Fruit fly (Drosophila melanogaster): Measurements from ENCODE around the gene crn.

Gene crn

dm6 chrX:2288327-2288726, 38.5 kb upstream of the crn start:
- no peak for TF ChIP-seq ttk (optimal IDR thresholded peaks at IDR 0.05)
- no peak for TF ChIP-seq Sin3A (optimal IDR thresholded peaks at IDR 0.05)
- no peak for TF ChIP-seq h (optimal IDR thresholded peaks at IDR 0.05)
- no peak for TF ChIP-seq Myc (optimal IDR thresholded peaks at IDR 0.05)
- TF ChIP-seq insv (optimal IDR thresholded peaks at IDR 0.05), result no peak
- TF ChIP-seq psq (optimal IDR thresholded peaks at IDR 0.05), result no peak

- TF ChIP-seq ttk (optimal IDR thresholded peaks at IDR 0.05) (no peak), psq (optimal IDR thresholded peaks at IDR 0.05) (no peak), h (optimal IDR thresholded peaks at IDR 0.05) (no peak), insv (optimal IDR thresholded peaks at IDR 0.05) (no peak), Myc (optimal IDR thresholded peaks at IDR 0.05) (no peak), Sin3A (optimal IDR thresholded peaks at IDR 0.05) (no peak)
Measured at dm6 chrX:2286985-2287384, 37.2 kb upstream of the crn start.

- TF ChIP-seq Sin3A (optimal IDR thresholded peaks at IDR 0.05), result no peak
- TF ChIP-seq psq (optimal IDR thresholded peaks at IDR 0.05), result no peak
Measured at dm6 chrX:2286255-2286654, 36.5 kb upstream of the crn start.

dm6 chrX:2283470-2283869, 33.7 kb upstream of the crn start:
- TF ChIP-seq psq (optimal IDR thresholded peaks at IDR 0.05), result no peak
- no peak for TF ChIP-seq insv (optimal IDR thresholded peaks at IDR 0.05)
- TF ChIP-seq ttk (optimal IDR thresholded peaks at IDR 0.05), result no peak
- no peak for TF ChIP-seq h (optimal IDR thresholded peaks at IDR 0.05)
- TF ChIP-seq Sin3A (optimal IDR thresholded peaks at IDR 0.05), result no peak
- TF ChIP-seq Myc (optimal IDR thresholded peaks at IDR 0.05), result no peak

- TF ChIP-seq Myc (optimal IDR thresholded peaks at IDR 0.05) (no peak), insv (optimal IDR thresholded peaks at IDR 0.05) (no peak), psq (optimal IDR thresholded peaks at IDR 0.05) (no peak), ttk (optimal IDR thresholded peaks at IDR 0.05) (no peak), h (optimal IDR thresholded peaks at IDR 0.05) (no peak), Sin3A (optimal IDR thresholded peaks at IDR 0.05) (no peak)
Measured at dm6 chrX:2278782-2279304, 29.1 kb upstream of the crn start.

- no peak for TF ChIP-seq insv (optimal IDR thresholded peaks at IDR 0.05)
- no peak for TF ChIP-seq Sin3A (optimal IDR thresholded peaks at IDR 0.05)
- no peak for TF ChIP-seq Myc (optimal IDR thresholded peaks at IDR 0.05)
- TF ChIP-seq h (optimal IDR thresholded peaks at IDR 0.05), result no peak
Measured at dm6 chrX:2275249-2275872, 25.6 kb upstream of the crn start, which contains the start of gene Vml. Vml (plus strand) TSS chrX:2275822.

dm6 chrX:2274704-2275199, 25.0 kb upstream of the crn start, which contains the start of gene Grp170:
Grp170 (minus strand) TSS chrX:2275068.
- TF ChIP-seq Myc (optimal IDR thresholded peaks at IDR 0.05) (no peak), ttk (optimal IDR thresholded peaks at IDR 0.05) (no peak), h (optimal IDR thresholded peaks at IDR 0.05) (no peak), Sin3A (optimal IDR thresholded peaks at IDR 0.05) (no peak), insv (optimal IDR thresholded peaks at IDR 0.05) (no peak), psq (optimal IDR thresholded peaks at IDR 0.05) (no peak)

- no peak for TF ChIP-seq Sin3A (optimal IDR thresholded peaks at IDR 0.05)
- no peak for TF ChIP-seq ttk (optimal IDR thresholded peaks at IDR 0.05)
- no peak for TF ChIP-seq h (optimal IDR thresholded peaks at IDR 0.05)
- no peak for TF ChIP-seq psq (optimal IDR thresholded peaks at IDR 0.05)
- no peak for TF ChIP-seq insv (optimal IDR thresholded peaks at IDR 0.05)
- no peak for TF ChIP-seq Myc (optimal IDR thresholded peaks at IDR 0.05)
Measured at dm6 chrX:2270557-2270930, 20.8 kb upstream of the crn start, which contains the start of gene CG2924. CG2924 (minus strand) TSS chrX:2270761.

dm6 chrX:2269822-2270556, 20.2 kb upstream of the crn start:
- no peak for TF ChIP-seq Myc (optimal IDR thresholded peaks at IDR 0.05)
- TF ChIP-seq ttk (optimal IDR thresholded peaks at IDR 0.05), result no peak
- TF ChIP-seq psq (optimal IDR thresholded peaks at IDR 0.05), result no peak
- TF ChIP-seq Sin3A (optimal IDR thresholded peaks at IDR 0.05), result no peak
- no peak for TF ChIP-seq h (optimal IDR thresholded peaks at IDR 0.05)
- no peak for TF ChIP-seq insv (optimal IDR thresholded peaks at IDR 0.05)

dm6 chrX:2262511-2262910, 12.7 kb upstream of the crn start, which contains the start of the genes temp and CG3071:
temp (minus strand) TSS chrX:2262515.
CG3071 (plus strand) TSS chrX:2262837.
- TF ChIP-seq ttk (optimal IDR thresholded peaks at IDR 0.05), result no peak
- no peak for TF ChIP-seq insv (optimal IDR thresholded peaks at IDR 0.05)
- no peak for TF ChIP-seq Myc (optimal IDR thresholded peaks at IDR 0.05)
- TF ChIP-seq Sin3A (optimal IDR thresholded peaks at IDR 0.05), result no peak
- no peak for TF ChIP-seq h (optimal IDR thresholded peaks at IDR 0.05)
- TF ChIP-seq psq (optimal IDR thresholded peaks at IDR 0.05), result no peak

- no peak for TF ChIP-seq psq (optimal IDR thresholded peaks at IDR 0.05)
- TF ChIP-seq insv (optimal IDR thresholded peaks at IDR 0.05), result no peak
- no peak for TF ChIP-seq h (optimal IDR thresholded peaks at IDR 0.05)
- no peak for TF ChIP-seq Myc (optimal IDR thresholded peaks at IDR 0.05)
- TF ChIP-seq ttk (optimal IDR thresholded peaks at IDR 0.05), result no peak
- no peak for TF ChIP-seq Sin3A (optimal IDR thresholded peaks at IDR 0.05)
Measured at dm6 chrX:2259763-2260162, 10.0 kb upstream of the crn start, which contains the start of gene CG3078. CG3078 (minus strand) TSS chrX:2259863.

- no peak for TF ChIP-seq ttk (optimal IDR thresholded peaks at IDR 0.05)
- TF ChIP-seq insv (optimal IDR thresholded peaks at IDR 0.05), result no peak
- no peak for TF ChIP-seq Sin3A (optimal IDR thresholded peaks at IDR 0.05)
Measured at dm6 chrX:2258602-2259233, 8.9 kb upstream of the crn start.
